Worm (Caenorhabditis elegans) whole organism, L3 larva: ENCODE results near the gene Y66A7A.9.

ENCODE experiments used
- ZK546.5 ChIP-seq: sonication (generic microtip); optimal IDR thresholded peaks from 2 replicates; lab custom pipeline; 2017; ENCODE audit warnings: missing biosample characterization, missing genetic modification characterization
- ceh-28 ChIP-seq: fragments of 150-350 bp; optimal IDR thresholded peaks from 2 replicates; lab custom pipeline; 2014; ENCODE audit warnings: missing biosample characterization, missing genetic modification reagents, missing genetic modification characterization
- zag-1 ChIP-seq: fragments of 150-350 bp; optimal IDR thresholded peaks from 2 replicates; lab custom pipeline; 2014; ENCODE audit warnings: missing biosample characterization, missing genetic modification characterization

ce11 chrIII:11567837-11568236 is 44.4 kb downstream of the Y66A7A.9 start, which contains the start of gene psme-3:
- no peak for TF ChIP-seq ceh-28 (tag; lab: Kevin White, UChicago)
- no peak for TF ChIP-seq ZK546.5 (tag; lab: Kevin White, UChicago)
- TF ChIP-seq zag-1, result no peak
